Fruit fly (Drosophila melanogaster) whole organism, prepupa: Measurements from ENCODE around the gene Nep1.

ENCODE experiments used
- Blimp-1 ChIP-seq: fragments of 200-800 bp; sonication (Bioruptor generic); optimal IDR thresholded peaks from 3 replicates; lab custom pipeline; 2017; ENCODE audit warnings: missing biosample characterization, missing genetic modification characterization, mild to moderate bottlenecking, moderate library complexity, missing genetic modification reagents
- CG15336 ChIP-seq: fragments of 200-800 bp; sonication (Bioruptor generic); IDR thresholded peaks from 2 replicates; pipeline ENCODE4 v1.3.6; 2022; ENCODE audit warnings: missing biosample characterization, missing genetic modification characterization
- CG1621 ChIP-seq: fragments of 200-800 bp; sonication (Bioruptor generic); optimal IDR thresholded peaks from 3 replicates; lab custom pipeline; 2018; ENCODE audit warnings: missing biosample characterization, mild to moderate bottlenecking, missing genetic modification characterization
- CG16779 ChIP-seq: fragments of 200-800 bp; sonication (Bioruptor generic); optimal IDR thresholded peaks from 3 replicates; lab custom pipeline; 2017; ENCODE audit warnings: missing biosample characterization, mild to moderate bottlenecking, missing genetic modification characterization
- CG3032 ChIP-seq: fragments of 200-800 bp; optimal IDR thresholded peaks from 2 replicates; lab custom pipeline; 2019; ENCODE audit warnings: missing biosample characterization, mild to moderate bottlenecking, missing genetic modification characterization, moderate library complexity
- CG31627 ChIP-seq: fragments of 200-800 bp; sonication (Bioruptor generic); optimal IDR thresholded peaks from 3 replicates; lab custom pipeline; 2016; ENCODE audit warnings: missing biosample characterization, missing genetic modification characterization
- CG32006 ChIP-seq: fragments of 200-800 bp; sonication (Bioruptor generic); optimal IDR thresholded peaks from 3 replicates; lab custom pipeline; 2017; ENCODE audit warnings: missing biosample characterization, mild to moderate bottlenecking, missing genetic modification characterization
- CG3919 ChIP-seq: fragments of 200-800 bp; sonication (Bioruptor generic); optimal IDR thresholded peaks from 3 replicates; lab custom pipeline; 2016; ENCODE audit warnings: missing biosample characterization, missing genetic modification characterization
- CG4318 ChIP-seq: fragments of 200-800 bp; sonication (Bioruptor generic); optimal IDR thresholded peaks from 3 replicates; lab custom pipeline; 2017; ENCODE audit warnings: missing biosample characterization, mild to moderate bottlenecking, missing genetic modification characterization
- CG6163 ChIP-seq: fragments of 200-800 bp; sonication (Bioruptor generic); IDR thresholded peaks from 3 replicates; pipeline ENCODE4 v1.3.6; 2022; ENCODE audit warnings: missing biosample characterization, missing genetic modification characterization
- CG6792 ChIP-seq: fragments of 200-800 bp; sonication (Bioruptor generic); optimal IDR thresholded peaks from 3 replicates; lab custom pipeline; 2016; ENCODE audit warnings: missing biosample characterization, missing genetic modification characterization
- CG8119 ChIP-seq: fragments of 200-800 bp; sonication (Bioruptor generic); IDR thresholded peaks from 3 replicates; pipeline ENCODE4 v1.3.6; 2022; ENCODE audit warnings: missing biosample characterization, missing genetic modification characterization
- CG8632 ChIP-seq: fragments of 200-800 bp; sonication (Bioruptor generic); optimal IDR thresholded peaks from 3 replicates; lab custom pipeline; 2016; ENCODE audit warnings: missing biosample characterization, missing genetic modification characterization
- CG9139 ChIP-seq: fragments of 200-800 bp; sonication (Bioruptor generic); optimal IDR thresholded peaks from 3 replicates; lab custom pipeline; 2017; ENCODE audit warnings: missing biosample characterization, mild to moderate bottlenecking, missing genetic modification characterization
- Eip78C ChIP-seq: fragments of 200-800 bp; sonication (Bioruptor generic); peaks from one replicate; lab custom pipeline; 2016; ENCODE audit warnings: missing biosample characterization, missing genetic modification characterization
- Ets21C ChIP-seq: fragments of 200-800 bp; sonication (Bioruptor generic); optimal IDR thresholded peaks from 3 replicates; lab custom pipeline; 2016; ENCODE audit warnings: missing biosample characterization, missing genetic modification characterization
- Gug ChIP-seq: fragments of 200-800 bp; sonication (Bioruptor generic); IDR thresholded peaks from 2 replicates; pipeline ENCODE4 v1.3.6; 2022; ENCODE audit warnings: missing biosample characterization, missing genetic modification characterization
- Hr4 ChIP-seq: fragments of 200-800 bp; sonication (Bioruptor generic); optimal IDR thresholded peaks from 3 replicates; lab custom pipeline; 2016; ENCODE audit warnings: missing biosample characterization, missing genetic modification characterization
- Smox ChIP-seq: fragments of 200-800 bp; sonication (Bioruptor generic); optimal IDR thresholded peaks from 3 replicates; lab custom pipeline; 2016; ENCODE audit warnings: missing biosample characterization, missing genetic modification characterization
- Sox15 ChIP-seq: fragments of 200-800 bp; sonication (Bioruptor generic); optimal IDR thresholded peaks from 3 replicates; lab custom pipeline; 2016; ENCODE audit warnings: missing biosample characterization, missing genetic modification characterization
- achi ChIP-seq: fragments of 200-800 bp; sonication (Bioruptor generic); optimal IDR thresholded peaks from 3 replicates; lab custom pipeline; 2016; ENCODE audit warnings: missing biosample characterization, missing genetic modification characterization
- cyc ChIP-seq: fragments of 200-800 bp; sonication (Bioruptor generic); optimal IDR thresholded peaks from 3 replicates; lab custom pipeline; 2016; ENCODE audit warnings: missing biosample characterization, missing genetic modification characterization
- eg ChIP-seq: fragments of 200-800 bp; sonication (Bioruptor generic); IDR thresholded peaks from 3 replicates; pipeline ENCODE4 v1.3.6; 2022; ENCODE audit warnings: missing biosample characterization, missing genetic modification characterization
- esn ChIP-seq: fragments of 200-800 bp; sonication (Bioruptor generic); optimal IDR thresholded peaks from 2 replicates; lab custom pipeline; 2016; ENCODE audit warnings: missing biosample characterization, mild to moderate bottlenecking, missing genetic modification characterization, moderate library complexity
- lz ChIP-seq: fragments of 200-800 bp; sonication (Bioruptor generic); optimal IDR thresholded peaks from 3 replicates; lab custom pipeline; 2016; ENCODE audit warnings: missing biosample characterization, missing genetic modification characterization
- pdm3 ChIP-seq: fragments of 200-800 bp; sonication (Bioruptor generic); optimal IDR thresholded peaks from 3 replicates; lab custom pipeline; 2016; ENCODE audit warnings: missing biosample characterization, missing genetic modification characterization
- spab ChIP-seq: fragments of 200-800 bp; sonication (Bioruptor generic); optimal IDR thresholded peaks from 2 replicates; lab custom pipeline; 2017; ENCODE audit warnings: missing biosample characterization, mild to moderate bottlenecking, missing genetic modification characterization, missing genetic modification reagents
- ss ChIP-seq, 2 experiments: fragments of 200-800 bp; sonication (Bioruptor generic); optimal IDR thresholded peaks; 2 replicates in 1 of 2; 3 replicates in 1 of 2; lab custom pipeline; 2017 to 2018; ENCODE audit warnings: mild to moderate bottlenecking in 2 of 2, missing biosample characterization in 2 of 2, missing genetic modification characterization in 2 of 2, moderate library complexity in 1 of 2
- svp ChIP-seq: fragments of 200-800 bp; sonication (Bioruptor generic); peaks from one replicate; lab custom pipeline; 2016; ENCODE audit warnings: missing biosample characterization, missing genetic modification characterization
- vri ChIP-seq: fragments of 200-800 bp; sonication (Bioruptor generic); optimal IDR thresholded peaks from 3 replicates; lab custom pipeline; 2016; ENCODE audit warnings: missing biosample characterization, mild to moderate bottlenecking, missing genetic modification characterization

Nep1 gene

dm6 chrX:6077043-6077547 lies 13.9 kb upstream of the Nep1 start (continued):
- TF ChIP-seq Gug (GFP tag; lab: Robert Waterston, UW) (peak; percentile 66), CG8632 (GFP tag; lab: Kevin White, UChicago) (peak; percentile 85), cyc (GFP tag; lab: Kevin White, UChicago) (no peak), CG8119 (GFP tag; lab: Robert Waterston, UW) (peak; percentile 93), CG9139 (GFP tag; lab: Kevin White, UChicago) (no peak), svp (GFP tag; lab: Kevin White, UChicago) (peak; percentile 71), CG16779 (peak; percentile 57), Smox (GFP tag; lab: Kevin White, UChicago) (peak; percentile 49), lz (GFP tag; lab: Kevin White, UChicago) (peak; percentile 32)

dm6 chrX:6077686-6078085 lies 13.3 kb upstream of the Nep1 start, which contains the start of gene CG4666:
CG4666 (minus strand) TSS chrX:6077786.
- TF ChIP-seq Eip78C (peak; percentile 30), CG8632 (GFP tag; lab: Kevin White, UChicago) (no peak)

- TF ChIP-seq CG1621 (tag; lab: Kevin White, UChicago) (no peak), pdm3 (GFP tag; lab: Kevin White, UChicago) (no peak), eg (GFP tag; lab: Robert Waterston, UW) (0 out of 3 replicates have a peak, but pooled peaks have one; percentile 36), CG3919 (no peak)
Measured at dm6 chrX:6081296-6081695, 9.7 kb upstream of the Nep1 start, which contains the start of gene CG4660. CG4660 (minus strand) TSS chrX:6081372.

dm6 chrX:6089679-6090460 lies 1.1 kb upstream of the Nep1 start, which contains the start of gene raptor:
raptor (minus strand) TSS chrX:6090201.
- 0 out of 2 replicates have a peak, but pooled peaks have one; percentile 25 for TF ChIP-seq CG15336 (GFP tag; lab: Robert Waterston, UW)
- TF ChIP-seq Eip78C, result peak; percentile 47
- TF ChIP-seq svp (GFP tag; lab: Kevin White, UChicago), result peak; percentile 63
- TF ChIP-seq ss (GFP tag; optimal IDR thresholded peaks at IDR 0.05; lab: Kevin White, UChicago), result peak in 1 of 2 experiments; percentile 10
- peak; percentile 33 for TF ChIP-seq CG1621 (tag; lab: Kevin White, UChicago)
- peak; percentile 58; the same call in 1 of the 3 replicates for TF ChIP-seq CG6163 (GFP tag; lab: Robert Waterston, UW)
- TF ChIP-seq eg (GFP tag; lab: Robert Waterston, UW), result 0 out of 3 replicates have a peak, but pooled peaks have one; percentile 38
- no peak for TF ChIP-seq esn (GFP tag; lab: Kevin White, UChicago)
- no peak for TF ChIP-seq CG6792 (GFP tag; lab: Kevin White, UChicago)
- TF ChIP-seq CG32006 (GFP tag; lab: Kevin White, UChicago), result peak; percentile 5

dm6 chrX:6092235-6092634 lies 1.2 kb downstream of the Nep1 start:
- no peak for TF ChIP-seq Blimp-1 (GFP tag; lab: Kevin White, UChicago)
- no peak for TF ChIP-seq CG4318 (GFP tag; lab: Kevin White, UChicago)
- TF ChIP-seq Ets21C (GFP tag; lab: Kevin White, UChicago), result no peak
- TF ChIP-seq CG3919, result peak; percentile 0
- TF ChIP-seq Eip78C, result peak; percentile 65
- no peak for TF ChIP-seq CG3032 (tag; lab: Kevin White, UChicago)
- TF ChIP-seq spab, result no peak
- TF ChIP-seq svp (GFP tag; lab: Kevin White, UChicago), result peak; percentile 24
- peak; percentile 45 for TF ChIP-seq Hr4 (GFP tag; lab: Kevin White, UChicago)
- peak; percentile 45 for TF ChIP-seq CG32006 (GFP tag; lab: Kevin White, UChicago)
- TF ChIP-seq achi (GFP tag; lab: Kevin White, UChicago), result no peak
- no peak for TF ChIP-seq CG31627 (GFP tag; lab: Kevin White, UChicago)
- TF ChIP-seq Sox15 (GFP tag; lab: Kevin White, UChicago), result no peak
- TF ChIP-seq vri (GFP tag; lab: Kevin White, UChicago), result no peak
